Fruit fly (Drosophila melanogaster): ENCODE data around the gene Tpr2.

dm6 chr2L:16530414-16530771 is 39.1 kb downstream of the Tpr2 start:
- TF ChIP-seq cnc (optimal IDR thresholded peaks at IDR 0.05) (no peak), CG7101 (tag; optimal IDR thresholded peaks at IDR 0.05) (no peak), toe (GFP tag; optimal IDR thresholded peaks at IDR 0.05) (no peak), pad (GFP tag; optimal IDR thresholded peaks at IDR 0.05) (no peak), CG1620 (GFP tag; optimal IDR thresholded peaks at IDR 0.05) (no peak), CG7045 (GFP tag; optimal IDR thresholded peaks at IDR 0.05) (no peak), CG12768 (GFP tag; optimal IDR thresholded peaks at IDR 0.05) (no peak), ovo (GFP tag; optimal IDR thresholded peaks at IDR 0.05) (no peak), Mnt (GFP tag; optimal IDR thresholded peaks at IDR 0.05) (no peak), Crg-1 (GFP tag; optimal IDR thresholded peaks at IDR 0.05) (no peak), kay (GFP tag; ENCODE audit: borderline replicate concordance) (no peak), bab1 (GFP tag; optimal IDR thresholded peaks at IDR 0.05) (no peak), CG11617 (GFP tag; optimal IDR thresholded peaks at IDR 0.05) (no peak), Hr96 (GFP tag; optimal IDR thresholded peaks at IDR 0.05) (no peak)

All from whole organism, adult.